Worm (Caenorhabditis elegans) whole organism, L1 larva: Measurements from ENCODE around the gene K05F1.6.

Source experiments
- C04F5.9 ChIP-seq: sonication (generic microtip); optimal IDR thresholded peaks from 2 replicates; lab custom pipeline; 2016; ENCODE audit warnings: missing genetic modification characterization, missing compliant biosample characterization
- C16A3.4 ChIP-seq: fragments of 150-350 bp; optimal IDR thresholded peaks from 2 replicates; lab custom pipeline; 2014; ENCODE audit warnings: missing biosample characterization, missing genetic modification characterization
- C34B4.2 ChIP-seq: sonication (generic microtip); optimal IDR thresholded peaks from 2 replicates; lab custom pipeline; 2017; ENCODE audit warnings: mild to moderate bottlenecking, missing genetic modification characterization, missing compliant biosample characterization
- F16B12.6 ChIP-seq: fragments of 150-350 bp; optimal IDR thresholded peaks from 2 replicates; lab custom pipeline; 2014; ENCODE audit warnings: missing biosample characterization, missing genetic modification characterization
- Y116A8C.19 ChIP-seq: sonication (generic microtip); optimal IDR thresholded peaks from 2 replicates; lab custom pipeline; 2016; ENCODE audit warnings: missing compliant biosample characterization, missing genetic modification characterization, borderline replicate concordance
- ama-1 ChIP-seq: fragments of 150-350 bp; optimal IDR thresholded peaks from 2 replicates; lab custom pipeline; 2014
- blmp-1 ChIP-seq: fragments of 150-350 bp; optimal IDR thresholded peaks from 2 replicates; lab custom pipeline; 2014; ENCODE audit warnings: missing biosample characterization, missing genetic modification characterization
- ceh-63 ChIP-seq: fragments of 200-800 bp; sonication (Bioruptor generic); optimal IDR thresholded peaks from 2 replicates; lab custom pipeline; 2018; ENCODE audit warnings: mild to moderate bottlenecking, missing genetic modification characterization, missing compliant biosample characterization
- ceh-82 ChIP-seq, 3 experiments: fragments of 150-350 bp in 1 of 3; sonication (generic microtip) in 2 of 3; optimal IDR thresholded peaks; 2 replicates each; lab custom pipeline; 2014 to 2017; ENCODE audit warnings: missing biosample characterization in 3 of 3, missing genetic modification characterization in 3 of 3
- ceh-90 ChIP-seq: sonication (generic microtip); optimal IDR thresholded peaks from 2 replicates; lab custom pipeline; 2016; ENCODE audit warnings: missing genetic modification characterization, missing compliant biosample characterization
- ces-1 ChIP-seq: fragments of 150-350 bp; optimal IDR thresholded peaks from 2 replicates; lab custom pipeline; 2014; ENCODE audit warnings: missing biosample characterization, missing genetic modification reagents, missing genetic modification characterization
- dsc-1 ChIP-seq: sonication (generic microtip); optimal IDR thresholded peaks from 2 replicates; lab custom pipeline; 2016; ENCODE audit warnings: mild to moderate bottlenecking, missing genetic modification characterization, missing compliant biosample characterization
- efl-3 ChIP-seq: fragments of 200-800 bp; sonication (Bioruptor generic); optimal IDR thresholded peaks from 2 replicates; lab custom pipeline; 2018; ENCODE audit warnings: mild to moderate bottlenecking, missing genetic modification characterization, missing compliant biosample characterization
- egl-13 ChIP-seq: sonication (generic microtip); optimal IDR thresholded peaks from 2 replicates; lab custom pipeline; 2016; ENCODE audit warnings: missing genotype, missing genetic modification reagents, missing genetic modification characterization, missing compliant biosample characterization
- egl-27 ChIP-seq, 2 experiments: fragments of 150-350 bp in 1 of 2; sonication (generic microtip); optimal IDR thresholded peaks; 3 replicates each; lab custom pipeline; 2017 to 2018; ENCODE audit warnings: missing biosample characterization in 2 of 2, missing genetic modification characterization in 2 of 2, missing genetic modification reagents in 2 of 2
- fkh-4 ChIP-seq: sonication (generic microtip); optimal IDR thresholded peaks from 2 replicates; lab custom pipeline; 2016; ENCODE audit warnings: missing compliant biosample characterization, missing genetic modification characterization, borderline replicate concordance
- fkh-8 ChIP-seq: sonication (generic microtip); optimal IDR thresholded peaks from 2 replicates; lab custom pipeline; 2016; ENCODE audit warnings: mild to moderate bottlenecking, missing genetic modification characterization, missing compliant biosample characterization
- grh-1 ChIP-seq: fragments of 200-800 bp; sonication (Bioruptor generic); IDR thresholded peaks from 2 replicates; pipeline ENCODE4 v1.3.6; 2022; ENCODE audit warnings: missing genetic modification reagents, missing genetic modification characterization, missing compliant biosample characterization
- hpl-2 ChIP-seq: fragments of 150-350 bp; optimal IDR thresholded peaks from 2 replicates; lab custom pipeline; 2014; ENCODE audit warnings: missing biosample characterization, missing genetic modification reagents, missing genetic modification characterization
- jun-1 ChIP-seq: fragments of 150-350 bp; optimal IDR thresholded peaks from 2 replicates; lab custom pipeline; 2014; ENCODE audit warnings: missing biosample characterization, missing genetic modification reagents, missing genetic modification characterization
- lin-13 ChIP-seq: fragments of 150-350 bp; optimal IDR thresholded peaks from 2 replicates; lab custom pipeline; 2014; ENCODE audit warnings: missing biosample characterization, missing genetic modification reagents, missing genetic modification characterization
- lin-15B ChIP-seq: fragments of 150-350 bp; sonication (generic microtip); optimal IDR thresholded peaks from 3 replicates; lab custom pipeline; 2014; ENCODE audit warnings: missing biosample characterization, missing genetic modification characterization
- lin-35 ChIP-seq, 2 experiments: fragments of 150-350 bp; optimal IDR thresholded peaks; 2 replicates each; lab custom pipeline; 2014; ENCODE audit warnings: missing biosample characterization in 2 of 2, missing genetic modification characterization in 2 of 2, missing genetic modification reagents in 2 of 2
- lsy-2 ChIP-seq, 2 experiments: fragments of 150-350 bp; optimal IDR thresholded peaks; 2 replicates each; lab custom pipeline; 2014; ENCODE audit warnings: missing biosample characterization in 2 of 2, missing genetic modification characterization in 2 of 2
- mdl-1 ChIP-seq, 2 experiments: fragments of 150-350 bp; optimal IDR thresholded peaks; 2 replicates each; lab custom pipeline; 2014 to 2017; ENCODE audit warnings: missing biosample characterization in 2 of 2, missing genetic modification characterization in 2 of 2, inconsistent platforms in 1 of 2
- mep-1 ChIP-seq: fragments of 150-350 bp; optimal IDR thresholded peaks from 2 replicates; lab custom pipeline; 2014; ENCODE audit warnings: missing biosample characterization, missing genetic modification characterization
- nhr-19 ChIP-seq: fragments of 200-800 bp; sonication (Bioruptor generic); conservative IDR thresholded peaks from 2 replicates; pipeline ENCODE4 v1.3.6; 2022; ENCODE audit warnings: missing genetic modification characterization, missing compliant biosample characterization
- nhr-20 ChIP-seq: sonication (generic microtip); optimal IDR thresholded peaks from 2 replicates; lab custom pipeline; 2016; ENCODE audit warnings: mild to moderate bottlenecking, missing genetic modification characterization, missing compliant biosample characterization
- nhr-237 ChIP-seq: fragments of 150-350 bp; optimal IDR thresholded peaks from 2 replicates; lab custom pipeline; 2014; ENCODE audit warnings: missing biosample characterization, missing genetic modification characterization
- nhr-28 ChIP-seq: fragments of 150-350 bp; optimal IDR thresholded peaks from 2 replicates; lab custom pipeline; 2014; ENCODE audit warnings: missing biosample characterization, missing genetic modification characterization
- nhr-47 ChIP-seq: sonication (generic microtip); optimal IDR thresholded peaks from 2 replicates; lab custom pipeline; 2016; ENCODE audit warnings: mild to moderate bottlenecking, missing genetic modification characterization, moderate library complexity, missing compliant biosample characterization
- nhr-71 ChIP-seq: sonication (generic microtip); optimal IDR thresholded peaks from 2 replicates; lab custom pipeline; 2016; ENCODE audit warnings: mild to moderate bottlenecking, missing genetic modification characterization, moderate library complexity, missing compliant biosample characterization
- nhr-77 ChIP-seq: fragments of 150-350 bp; optimal IDR thresholded peaks from 2 replicates; lab custom pipeline; 2014; ENCODE audit warnings: missing biosample characterization, missing genetic modification characterization
- nhr-85 ChIP-seq: sonication (generic microtip); peaks from one replicate; lab custom pipeline; 2016; ENCODE audit warnings: missing genetic modification characterization, inconsistent platforms, missing compliant biosample characterization
- pag-3 ChIP-seq: sonication (generic microtip); optimal IDR thresholded peaks from 2 replicates; lab custom pipeline; 2017; ENCODE audit warnings: missing genetic modification characterization, mild to moderate bottlenecking, missing compliant biosample characterization, antibody characterized with exemption, borderline replicate concordance; ENCODE audit not compliant: insufficient read depth
- pax-3 ChIP-seq: fragments of 200-800 bp; sonication (Bioruptor generic); optimal IDR thresholded peaks from 2 replicates; lab custom pipeline; 2018; ENCODE audit warnings: mild to moderate bottlenecking, missing genetic modification characterization, moderate library complexity, missing compliant biosample characterization
- rnt-1 ChIP-seq: sonication (generic microtip); optimal IDR thresholded peaks from 2 replicates; lab custom pipeline; 2016; ENCODE audit warnings: mild to moderate bottlenecking, missing genetic modification characterization, moderate library complexity, missing compliant biosample characterization
- skn-1 ChIP-seq: fragments of 150-350 bp; optimal IDR thresholded peaks from 2 replicates; lab custom pipeline; 2014; ENCODE audit warnings: missing biosample characterization, missing genetic modification characterization
- snu-23 ChIP-seq: sonication (generic microtip); optimal IDR thresholded peaks from 2 replicates; lab custom pipeline; 2016; ENCODE audit warnings: missing genetic modification characterization, missing compliant biosample characterization
- sox-4 ChIP-seq: sonication (generic microtip); optimal IDR thresholded peaks from 2 replicates; lab custom pipeline; 2016; ENCODE audit warnings: missing genetic modification characterization, missing compliant biosample characterization
- sup-37 ChIP-seq: fragments of 200-800 bp; sonication (Bioruptor generic); optimal IDR thresholded peaks from 2 replicates; lab custom pipeline; 2018; ENCODE audit warnings: mild to moderate bottlenecking, missing genetic modification characterization, missing compliant biosample characterization
- swsn-7 ChIP-seq: sonication (generic microtip); optimal IDR thresholded peaks from 2 replicates; lab custom pipeline; 2016; ENCODE audit warnings: missing genetic modification characterization, missing compliant biosample characterization
- unc-62 ChIP-seq: fragments of 150-350 bp; optimal IDR thresholded peaks from 2 replicates; lab custom pipeline; 2014; ENCODE audit warnings: missing biosample characterization, missing genetic modification reagents, missing genetic modification characterization
- unc-86 ChIP-seq: sonication (generic microtip); optimal IDR thresholded peaks from 2 replicates; lab custom pipeline; 2016; ENCODE audit warnings: missing genetic modification characterization, missing compliant biosample characterization
- unc-98 ChIP-seq: fragments of 200-800 bp; sonication (Bioruptor generic); IDR thresholded peaks from 2 replicates; pipeline ENCODE4 v1.3.6; 2022; ENCODE audit warnings: missing genetic modification characterization, missing compliant biosample characterization
- xbp-1 ChIP-seq: sonication (generic microtip); optimal IDR thresholded peaks from 2 replicates; lab custom pipeline; 2016; ENCODE audit warnings: missing genetic modification characterization, missing compliant biosample characterization
- ztf-4 ChIP-seq: fragments of 150-350 bp; optimal IDR thresholded peaks from 2 replicates; lab custom pipeline; 2014; ENCODE audit warnings: missing biosample characterization, missing genetic modification characterization

K05F1.6 gene

DNA sequence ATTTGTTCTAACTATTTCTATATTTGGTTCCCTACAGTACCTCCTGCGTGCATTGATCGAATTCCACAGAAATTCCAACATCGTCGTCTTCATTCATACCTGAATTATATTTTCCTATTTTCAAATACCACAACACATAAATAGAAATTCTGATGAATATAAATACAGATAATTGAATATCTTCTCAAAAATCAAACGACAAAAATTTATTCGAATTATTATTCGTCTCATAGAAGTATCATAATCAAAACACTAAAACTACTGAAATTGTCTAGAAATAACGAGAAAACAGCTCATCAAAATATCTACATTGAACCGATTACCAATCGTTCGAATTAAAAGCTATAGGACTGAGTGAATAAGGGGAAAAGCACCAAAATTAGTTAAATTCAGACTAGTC is 50.8 kb downstream of the K05F1.6 start, which contains the start of gene gtap-1:
TSS of gene gtap-1 (minus strand) at position 101 of the 400 bp plus-strand sequence.
- no peak for TF ChIP-seq F16B12.6 (tag; lab: Kevin White, UChicago)
- no peak for TF ChIP-seq lin-13 (GFP tag; lab: Kevin White, UChicago)
- no peak for TF ChIP-seq Y116A8C.19 (tag; lab: Kevin White, UChicago)
- no peak for TF ChIP-seq C34B4.2 (tag; lab: Kevin White, UChicago)
- TF ChIP-seq hpl-2 (GFP tag; lab: Kevin White, UChicago), result no peak
- TF ChIP-seq, all 84 proteins: peak for 0

DNA sequence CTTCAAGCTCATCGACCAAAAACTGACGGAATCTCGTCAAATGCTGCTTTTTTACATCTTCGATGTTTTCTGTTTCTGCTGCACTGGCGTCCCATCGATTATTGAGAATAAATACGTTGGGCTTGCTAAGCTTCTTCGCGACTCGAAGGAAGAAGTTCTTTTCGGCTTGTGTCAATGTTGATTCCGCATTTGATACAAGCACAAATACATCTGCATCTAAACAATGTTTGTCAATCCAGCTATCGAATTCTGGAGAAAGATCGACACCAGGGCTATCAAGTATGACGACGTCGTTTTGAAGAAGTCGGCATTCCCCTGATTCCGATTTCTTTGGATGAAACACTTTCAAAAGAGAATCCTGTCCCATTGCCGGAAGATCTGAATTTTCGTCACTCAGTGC is 52.8 kb downstream of the K05F1.6 start:
- TF ChIP-seq blmp-1 (tag; lab: Kevin White, UChicago), result no peak
- TF ChIP-seq unc-86 (tag; lab: Kevin White, UChicago), result no peak
- no peak for TF ChIP-seq efl-3 (GFP tag; lab: Kevin White, UChicago)
- TF ChIP-seq nhr-85 (tag; lab: Kevin White, UChicago), result no peak
- no peak for TF ChIP-seq egl-13 (tag; lab: Kevin White, UChicago)
- no peak for TF ChIP-seq ceh-63 (GFP tag; lab: Kevin White, UChicago)
- no peak for TF ChIP-seq skn-1 (tag; lab: Kevin White, UChicago)
- TF ChIP-seq dsc-1 (tag; lab: Kevin White, UChicago), result no peak
- no peak for TF ChIP-seq jun-1
- no peak for TF ChIP-seq nhr-47 (tag; lab: Kevin White, UChicago)

- peak; percentile 71 for TF ChIP-seq sox-4 (tag; lab: Kevin White, UChicago)
- TF ChIP-seq blmp-1 (tag; lab: Kevin White, UChicago), result peak; percentile 46
- TF ChIP-seq rnt-1 (tag; lab: Kevin White, UChicago), result no peak
- TF ChIP-seq swsn-7 (tag; lab: Kevin White, UChicago), result peak; percentile 45
- TF ChIP-seq ces-1 (GFP tag; lab: Kevin White, UChicago), result no peak
- TF ChIP-seq grh-1 (GFP tag; lab: Robert Waterston, UW), result no peak
- TF ChIP-seq nhr-28, result no peak
- TF ChIP-seq skn-1 (tag; lab: Kevin White, UChicago), result peak; percentile 27
- no peak for TF ChIP-seq nhr-237 (tag; lab: Kevin White, UChicago)
- TF ChIP-seq sup-37 (GFP tag; lab: Kevin White, UChicago), result no peak
- no peak for TF ChIP-seq egl-27 (tag; optimal IDR thresholded peaks at IDR 0.05; lab: Kevin White, UChicago)
- TF ChIP-seq nhr-77 (tag; lab: Kevin White, UChicago), result no peak
- no peak for TF ChIP-seq ztf-4 (tag; lab: Kevin White, UChicago)
- no peak for TF ChIP-seq mep-1 (tag; lab: Kevin White, UChicago)
- TF ChIP-seq snu-23 (GFP tag; lab: Kevin White, UChicago), result peak; percentile 58
- no peak for TF ChIP-seq pag-3 (tag; lab: Kevin White, UChicago)
- 0 out of 2 replicates have a peak, but pooled peaks have one; percentile 16 for TF ChIP-seq nhr-19 (GFP tag; lab: Robert Waterston, UW)
- peak; percentile 33 for TF ChIP-seq C04F5.9 (tag; lab: Kevin White, UChicago)
- TF ChIP-seq ceh-90 (tag; lab: Kevin White, UChicago), result peak; percentile 64
- TF ChIP-seq unc-98 (GFP tag; lab: Robert Waterston, UW), result peak; percentile 92
- TF ChIP-seq Y116A8C.19 (tag; lab: Kevin White, UChicago), result no peak
- TF ChIP-seq lin-15B (tag; lab: Kevin White, UChicago), result peak; percentile 15
- peak; percentile 45 for TF ChIP-seq C16A3.4
- TF ChIP-seq ama-1 (lab: Kevin White, UChicago), result no peak
- no peak for TF ChIP-seq mdl-1 (tag; optimal IDR thresholded peaks at IDR 0.05; lab: Kevin White, UChicago)
- no peak for TF ChIP-seq ceh-82 (tag; optimal IDR thresholded peaks at IDR 0.05; lab: Kevin White, UChicago)
- TF ChIP-seq nhr-85 (tag; lab: Kevin White, UChicago), result peak; percentile 56
- peak; percentile 38 to 55 for TF ChIP-seq lin-35 (GFP tag; optimal IDR thresholded peaks at IDR 0.05; lab: Kevin White, UChicago)
- TF ChIP-seq lsy-2 (tag; optimal IDR thresholded peaks at IDR 0.05; lab: Kevin White, UChicago), result peak in 1 of 2 experiments; percentile 66
- no peak for TF ChIP-seq efl-3 (GFP tag; lab: Kevin White, UChicago)
- TF ChIP-seq unc-62 (GFP tag; lab: Kevin White, UChicago), result no peak
- TF ChIP-seq xbp-1 (tag; lab: Kevin White, UChicago), result peak; percentile 54
- peak; percentile 74 for TF ChIP-seq nhr-71 (tag; lab: Kevin White, UChicago)
- peak; percentile 86 for TF ChIP-seq pax-3 (tag; lab: Kevin White, UChicago)
- TF ChIP-seq fkh-8, result peak; percentile 52
- TF ChIP-seq nhr-47 (tag; lab: Kevin White, UChicago), result peak; percentile 69
- peak; percentile 16 for TF ChIP-seq egl-13 (tag; lab: Kevin White, UChicago)
- peak; percentile 7 for TF ChIP-seq F16B12.6 (tag; lab: Kevin White, UChicago)
- TF ChIP-seq fkh-4 (tag; lab: Kevin White, UChicago), result peak; percentile 39
- peak; percentile 59 for TF ChIP-seq nhr-20
Observed at ce11 chrII:5836153-5836719, 53.9 kb downstream of the K05F1.6 start, which contains the start of gene fzo-1. TSS of gene fzo-1 (minus strand) at chrII:5836203.
